Fruit fly (Drosophila melanogaster): ENCODE measurements around the gene CG46412.
"Not testable (repeated sequence)": the region's sequence is repeated elsewhere in the genome, so short reads cannot be mapped to it uniquely, and the experiment has no call there.

Gene CG46412

DNA sequence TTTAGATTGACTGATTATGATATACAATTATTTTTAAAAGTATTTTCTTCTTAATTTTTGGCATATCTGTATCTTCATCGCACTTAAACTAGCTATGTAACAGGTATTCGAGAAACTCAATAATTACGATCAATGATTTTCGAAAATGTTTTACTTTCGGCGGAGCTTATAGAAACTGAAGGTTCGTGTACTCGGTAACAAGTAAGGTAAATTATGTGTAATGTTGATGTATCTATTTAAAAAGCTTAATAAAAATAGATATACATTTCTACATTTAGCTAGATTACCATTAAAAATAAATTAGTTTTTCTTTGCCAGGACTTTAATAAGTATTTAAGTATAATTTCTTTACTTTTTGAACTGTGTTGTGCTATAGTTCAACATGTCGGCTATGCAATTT lies 15.0 kb upstream of the CG46412 start:
- TF ChIP-seq CG33017 (tag; optimal IDR thresholded peaks at IDR 0.05) (no peak), tj (GFP tag; optimal IDR thresholded peaks at IDR 0.05) (no peak), bab1 (GFP tag; optimal IDR thresholded peaks at IDR 0.05) (no peak), CG14711 (tag; optimal IDR thresholded peaks at IDR 0.05) (no peak)

DNA sequence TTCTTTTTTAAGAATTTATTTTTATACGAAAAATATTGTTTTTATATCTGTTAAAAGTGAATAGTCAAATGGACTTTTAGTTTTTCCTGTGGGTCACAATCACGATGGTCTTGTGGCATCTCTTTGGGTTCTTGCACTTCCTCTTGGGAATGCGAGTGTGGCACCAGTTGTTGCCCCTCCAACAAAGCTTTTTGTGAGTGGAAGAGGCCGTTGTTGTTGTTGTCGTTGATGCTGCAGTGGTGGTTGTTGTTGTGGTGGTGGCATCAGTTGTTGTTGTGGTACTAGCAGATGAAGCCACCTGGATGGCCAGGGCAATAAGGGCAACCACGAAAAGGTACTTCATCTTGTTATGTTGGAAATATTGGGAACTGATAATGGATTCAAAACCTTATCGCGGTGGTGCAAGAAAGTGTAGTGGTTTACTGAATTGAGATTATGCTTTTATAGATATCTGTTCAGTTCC lies 14.4 kb upstream of the CG46412 start, which contains the start of gene CG33270:
Gene CG33270, minus strand, starts transcription at position 413 of the 463 bp plus-strand sequence.
- TF ChIP-seq kay (GFP tag; ENCODE audit: borderline replicate concordance) = no peak
- no peak for TF ChIP-seq Crg-1 (GFP tag; optimal IDR thresholded peaks at IDR 0.05)
- no peak for TF ChIP-seq cic (GFP tag; optimal IDR thresholded peaks at IDR 0.05)
- no peak for TF ChIP-seq CG11617 (GFP tag; optimal IDR thresholded peaks at IDR 0.05)
- TF ChIP-seq Mnt (GFP tag; optimal IDR thresholded peaks at IDR 0.05) = no peak

DNA sequence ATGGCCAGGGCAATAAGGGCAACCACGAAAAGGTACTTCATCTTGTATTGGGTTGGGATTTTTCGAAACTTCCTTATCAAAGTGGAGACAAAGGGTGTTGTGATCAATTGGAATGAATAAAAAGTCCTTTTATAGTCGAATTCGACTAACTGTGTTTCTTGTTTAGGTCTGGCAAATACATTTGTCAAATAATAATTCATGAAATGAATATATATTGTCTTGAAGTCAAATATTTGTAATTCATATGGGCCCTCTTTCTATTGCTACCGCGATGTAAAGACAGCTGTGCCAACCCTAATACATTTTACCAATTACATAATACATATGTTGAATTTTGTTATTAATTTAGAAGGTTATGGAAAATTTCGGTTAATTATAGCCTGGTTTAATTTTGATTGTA lies 13.5 kb upstream of the CG46412 start, which contains the start of gene CG33271:
Gene CG33271, minus strand, starts transcription at position 101 of the 400 bp plus-strand sequence.
- TF ChIP-seq toe (GFP tag; optimal IDR thresholded peaks at IDR 0.05) = no peak
- no peak for TF ChIP-seq CG1620 (GFP tag; optimal IDR thresholded peaks at IDR 0.05)
- TF ChIP-seq CG11617 (GFP tag; optimal IDR thresholded peaks at IDR 0.05) = no peak
- TF ChIP-seq Hr96 (GFP tag; optimal IDR thresholded peaks at IDR 0.05) = no peak
- TF ChIP-seq ovo (GFP tag; optimal IDR thresholded peaks at IDR 0.05) = no peak
- TF ChIP-seq cnc (optimal IDR thresholded peaks at IDR 0.05) = no peak
- no peak for TF ChIP-seq cic (GFP tag; optimal IDR thresholded peaks at IDR 0.05)
- TF ChIP-seq Crg-1 (GFP tag; optimal IDR thresholded peaks at IDR 0.05) = no peak

DNA sequence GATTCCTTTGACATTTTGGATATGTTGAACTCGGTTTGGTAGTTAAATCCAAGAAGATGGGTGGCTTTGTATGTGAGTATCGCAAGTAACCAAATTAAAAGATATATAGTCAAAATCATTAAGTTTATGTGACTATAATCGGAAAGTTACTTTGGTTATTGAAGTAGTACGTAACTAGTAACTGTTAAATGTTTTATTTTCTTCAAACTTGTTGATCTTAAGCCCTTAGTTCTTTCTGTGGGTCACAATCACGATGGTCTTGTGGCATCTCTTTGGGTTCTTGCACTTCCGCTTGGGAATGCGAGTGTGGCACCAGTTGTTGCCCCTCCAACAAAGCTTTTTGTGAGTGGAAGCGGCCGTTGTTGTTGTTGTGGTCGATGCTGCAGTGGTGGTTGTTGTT lies 13.1 kb upstream of the CG46412 start, which contains the start of gene CG33489:
Gene CG33489, minus strand, starts transcription at position 101 of the 400 bp plus-strand sequence.
- TF ChIP-seq toe, Clk, bab1 (GFP tag; optimal IDR thresholded peaks at IDR 0.05): not testable (repeated sequence)

DNA sequence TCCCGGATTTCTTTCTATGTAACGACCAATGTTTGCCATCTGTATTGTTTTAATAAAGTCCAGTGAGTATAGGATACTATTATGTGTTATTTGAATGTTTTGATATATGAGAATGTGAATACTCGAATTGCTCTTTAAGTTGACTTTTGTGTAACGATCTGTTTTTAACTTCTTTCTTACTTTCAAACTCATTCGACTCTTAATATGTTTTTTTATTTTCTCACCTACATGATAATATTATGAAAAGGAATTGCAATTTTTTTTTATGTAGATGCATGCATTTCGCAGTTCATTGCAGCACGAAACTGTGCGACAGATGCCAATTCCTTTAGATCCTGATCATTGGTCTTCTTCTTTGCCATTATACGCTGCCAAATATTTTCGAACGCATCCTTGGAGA lies 10.7 kb upstream of the CG46412 start, which contains the start of gene CG33490:
Gene CG33490, minus strand, starts transcription at position 101 of the 400 bp plus-strand sequence.
- TF ChIP-seq bab1 (GFP tag; optimal IDR thresholded peaks at IDR 0.05) = no peak

DNA sequence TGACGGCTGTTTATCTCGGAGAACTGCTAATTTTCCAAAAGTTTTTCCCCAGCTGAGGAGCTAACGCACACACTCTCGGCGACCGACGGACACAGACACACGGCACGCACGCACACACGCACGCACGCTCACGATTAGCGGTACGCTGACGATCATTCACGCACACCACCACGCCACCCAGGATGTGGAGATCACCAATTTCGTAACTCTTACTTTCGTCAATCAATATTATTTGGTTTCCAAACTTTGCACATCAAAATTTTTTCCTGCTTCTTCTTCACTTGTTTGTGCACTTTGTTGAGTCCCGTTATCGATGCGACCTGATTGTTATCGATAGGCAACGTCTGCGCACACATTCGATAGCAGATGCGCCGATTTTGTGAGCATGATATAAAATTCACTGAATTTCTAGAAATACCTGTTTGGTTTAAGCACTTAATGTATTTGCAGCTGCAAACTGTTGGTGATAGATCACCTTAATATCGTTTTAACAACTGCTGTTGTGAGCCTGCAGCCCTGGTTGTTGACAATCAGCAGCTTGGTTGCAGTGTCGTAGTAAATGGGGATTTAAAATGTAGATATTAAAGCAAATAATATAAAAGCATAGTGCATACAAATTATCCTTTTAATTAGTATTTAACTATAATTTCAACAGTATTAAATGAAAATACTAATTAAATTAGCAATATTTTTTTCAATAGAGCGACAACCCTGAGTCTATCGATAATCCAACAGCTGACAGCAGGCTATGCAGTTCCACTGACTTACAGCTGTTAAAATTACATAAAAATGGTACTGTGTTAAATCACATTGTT lies 1.7 kb downstream of the CG46412 start, which contains the start of the genes CG7394 and Mob2:
Gene CG7394, plus strand, starts transcription at position 51 of the 815 bp plus-strand sequence.
Gene Mob2, minus strand, starts transcription at position 288 of the 815 bp plus-strand sequence.
- TF ChIP-seq CG12768 (GFP tag; optimal IDR thresholded peaks at IDR 0.05) = peak; percentile 87
- TF ChIP-seq kay (GFP tag; ENCODE audit: borderline replicate concordance) = peak; percentile 96
- TF ChIP-seq Hr96 (GFP tag; optimal IDR thresholded peaks at IDR 0.05) = peak; percentile 78
- TF ChIP-seq CG7045 (GFP tag; optimal IDR thresholded peaks at IDR 0.05) = peak; percentile 95
- TF ChIP-seq CG11617 (GFP tag; optimal IDR thresholded peaks at IDR 0.05) = peak; percentile 94
- TF ChIP-seq cnc (optimal IDR thresholded peaks at IDR 0.05) = no peak
- peak; percentile 83 for TF ChIP-seq ovo (GFP tag; optimal IDR thresholded peaks at IDR 0.05)
- TF ChIP-seq Clk (GFP tag; optimal IDR thresholded peaks at IDR 0.05) = peak; percentile 86
- TF ChIP-seq cic (GFP tag; optimal IDR thresholded peaks at IDR 0.05) = peak; percentile 53
- TF ChIP-seq pad (GFP tag; optimal IDR thresholded peaks at IDR 0.05) = peak; percentile 72
- peak; percentile 82 for TF ChIP-seq CG1620 (GFP tag; optimal IDR thresholded peaks at IDR 0.05)
- TF ChIP-seq CG7101 (tag; optimal IDR thresholded peaks at IDR 0.05) = peak; percentile 94
- TF ChIP-seq Crg-1 (GFP tag; optimal IDR thresholded peaks at IDR 0.05) = peak; percentile 84
- peak; percentile 88 for TF ChIP-seq toe (GFP tag; optimal IDR thresholded peaks at IDR 0.05)
- peak; percentile 92 for TF ChIP-seq CG5204 (GFP tag; optimal IDR thresholded peaks at IDR 0.05)
- TF ChIP-seq CG14711 (tag; optimal IDR thresholded peaks at IDR 0.05) = peak; percentile 99
- peak; percentile 80 for TF ChIP-seq Mnt (GFP tag; optimal IDR thresholded peaks at IDR 0.05)
- peak; percentile 97 for TF ChIP-seq bab1 (GFP tag; optimal IDR thresholded peaks at IDR 0.05)
- TF ChIP-seq CG33017 (tag; optimal IDR thresholded peaks at IDR 0.05) = peak; percentile 91
- TF ChIP-seq tj (GFP tag; optimal IDR thresholded peaks at IDR 0.05) = peak; percentile 76

DNA sequence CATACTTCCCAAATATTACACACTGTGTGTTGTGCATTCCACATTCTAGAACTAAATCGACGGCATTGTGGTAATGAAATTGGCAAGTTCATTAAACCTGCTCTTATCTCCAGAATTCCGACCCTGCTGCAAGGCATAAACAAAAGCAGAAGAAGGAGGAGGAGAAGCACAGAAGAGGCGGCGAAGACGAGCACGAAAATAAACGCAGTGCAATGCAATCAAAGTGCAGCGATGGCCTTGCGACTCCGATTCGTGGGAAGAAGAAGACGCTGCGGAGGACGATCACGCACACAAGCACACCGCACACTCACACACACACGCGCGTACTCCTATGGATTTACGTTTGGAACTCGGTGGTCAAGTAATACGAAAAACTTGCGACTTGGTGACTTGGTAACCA lies 3.0 kb downstream of the CG46412 start:
- no peak for TF ChIP-seq CG7045 (GFP tag; optimal IDR thresholded peaks at IDR 0.05)
- peak; percentile 22 for TF ChIP-seq tj (GFP tag; optimal IDR thresholded peaks at IDR 0.05)
- TF ChIP-seq cnc (optimal IDR thresholded peaks at IDR 0.05) = no peak

DNA sequence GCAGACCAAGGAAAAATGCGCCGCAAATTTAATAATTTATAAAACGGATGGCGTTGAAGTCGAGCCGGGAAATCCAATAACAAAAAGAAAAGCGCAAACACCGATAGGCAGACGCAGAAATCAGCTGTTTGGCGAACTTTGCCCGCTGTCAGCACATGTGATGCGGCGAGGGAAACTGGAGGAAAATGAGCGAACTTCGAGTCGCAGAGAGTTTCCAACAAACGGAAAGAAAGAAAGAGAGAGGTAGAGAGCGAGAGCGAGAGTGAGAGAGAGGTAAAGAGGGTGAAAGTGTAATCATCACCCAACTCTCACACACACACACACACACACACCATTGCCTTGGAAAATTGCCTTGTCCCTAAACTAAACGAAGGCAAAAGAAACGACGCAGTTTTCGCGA lies 6.7 kb downstream of the CG46412 start:
- TF ChIP-seq CG1620 (GFP tag; optimal IDR thresholded peaks at IDR 0.05) (no peak), bab1 (GFP tag; optimal IDR thresholded peaks at IDR 0.05) (no peak), ovo (GFP tag; optimal IDR thresholded peaks at IDR 0.05) (no peak), CG12768 (GFP tag; optimal IDR thresholded peaks at IDR 0.05) (peak; percentile 81), Crg-1 (GFP tag; optimal IDR thresholded peaks at IDR 0.05) (no peak), pad (GFP tag; optimal IDR thresholded peaks at IDR 0.05) (no peak), cic (GFP tag; optimal IDR thresholded peaks at IDR 0.05) (no peak)
